Worm (Caenorhabditis elegans) whole organism, late embryonic: ENCODE measurements around the gene rpb-12.

Experiments used
- F13H6.1 ChIP-seq: sonication (generic microtip); optimal IDR thresholded peaks from 2 replicates; lab custom pipeline; 2016; ENCODE audit warnings: missing genetic modification characterization, missing compliant biosample characterization
- K02D7.2 ChIP-seq: sonication (generic microtip); optimal IDR thresholded peaks from 2 replicates; lab custom pipeline; 2017; ENCODE audit warnings: mild to moderate bottlenecking, missing genetic modification characterization, missing compliant biosample characterization
- Y22D7AL.16 ChIP-seq: sonication (generic microtip); optimal IDR thresholded peaks from 2 replicates; lab custom pipeline; 2016; ENCODE audit warnings: missing genetic modification characterization, missing compliant biosample characterization
- ama-1 ChIP-seq: fragments of 150-350 bp; optimal IDR thresholded peaks from 2 replicates; lab custom pipeline; 2014
- ceh-24 ChIP-seq: sonication (generic microtip); optimal IDR thresholded peaks from 2 replicates; lab custom pipeline; 2016; ENCODE audit warnings: mild to moderate bottlenecking, missing genetic modification characterization, missing compliant biosample characterization
- hlh-13 ChIP-seq: fragments of 200-800 bp; sonication (Bioruptor generic); optimal IDR thresholded peaks from 2 replicates; lab custom pipeline; 2018; ENCODE audit warnings: mild to moderate bottlenecking, missing genetic modification characterization, missing compliant biosample characterization
- lim-6 ChIP-seq: sonication (generic microtip); optimal IDR thresholded peaks from 2 replicates; lab custom pipeline; 2016; ENCODE audit warnings: missing genetic modification characterization, missing compliant biosample characterization
- madf-2 ChIP-seq: sonication (generic microtip); optimal IDR thresholded peaks from 2 replicates; lab custom pipeline; 2017; ENCODE audit warnings: missing genetic modification characterization, missing compliant biosample characterization
- nfya-1 ChIP-seq: sonication (generic microtip); optimal IDR thresholded peaks from 2 replicates; lab custom pipeline; 2017; ENCODE audit warnings: missing genetic modification characterization, mild to moderate bottlenecking, missing compliant biosample characterization, antibody characterized with exemption, moderate library complexity
- nhr-11 ChIP-seq: fragments of 150-350 bp; optimal IDR thresholded peaks from 2 replicates; lab custom pipeline; 2014; ENCODE audit warnings: missing biosample characterization, missing genetic modification characterization
- sox-2 ChIP-seq: fragments of 200-800 bp; sonication (Bioruptor generic); IDR thresholded peaks from 2 replicates; pipeline ENCODE4 v1.3.6; 2022; ENCODE audit warnings: missing genetic modification reagents, missing genetic modification characterization, missing compliant biosample characterization
- unc-42 ChIP-seq: sonication (generic microtip); optimal IDR thresholded peaks from 2 replicates; lab custom pipeline; 2016; ENCODE audit warnings: missing genotype, missing genetic modification characterization, missing compliant biosample characterization

ce11 chrIV:9140172-9140805 is 6.4 kb downstream of the rpb-12 start:
- TF ChIP-seq Y22D7AL.16 (tag; lab: Kevin White, UChicago) (no peak), unc-42 (tag; lab: Kevin White, UChicago) (no peak), ama-1 (lab: Kevin White, UChicago) (no peak), nfya-1 (tag; lab: Kevin White, UChicago) (no peak), lim-6 (tag; lab: Kevin White, UChicago) (no peak), K02D7.2 (no peak), sox-2 (GFP tag; lab: Robert Waterston, UW) (no peak), madf-2 (tag; lab: Kevin White, UChicago) (no peak), hlh-13 (GFP tag; lab: Kevin White, UChicago) (no peak), F13H6.1 (tag; lab: Kevin White, UChicago) (no peak), ceh-24 (no peak), nhr-11 (tag; lab: Kevin White, UChicago) (no peak)
